Fruit fly (Drosophila melanogaster): Measurements from ENCODE around the gene Septin2.

Septin2 gene

dm6 chr3R:20549855-20550603 lies 38.1 kb downstream of the Septin2 start (continued):
- TF ChIP-seq nau (GFP tag; optimal IDR thresholded peaks at IDR 0.05) (peak; percentile 62), Hr3 (GFP tag; optimal IDR thresholded peaks at IDR 0.05) (peak; percentile 83), Antp (GFP tag; optimal IDR thresholded peaks at IDR 0.05) (peak; percentile 34), CG14710 (tag; optimal IDR thresholded peaks at IDR 0.05) (peak; percentile 83), Pdp1 (GFP tag; optimal IDR thresholded peaks at IDR 0.05) (peak in 1 of 2 experiments; percentile 63), gce (GFP tag; IDR thresholded peaks at IDR 0.05) (0 out of 3 replicates have a peak, but pooled peaks have one; percentile 20), vvl (GFP tag; IDR thresholded peaks at IDR 0.05) (peak; percentile 90), Opbp (GFP tag; IDR thresholded peaks at IDR 0.05; ENCODE audit: partially characterized antibody) (no peak), CG2116 (GFP tag; optimal IDR thresholded peaks at IDR 0.05) (peak; percentile 40), crp (GFP tag; optimal IDR thresholded peaks at IDR 0.05) (peak in 1 of 2 experiments; percentile 21), disco-r (GFP tag; optimal IDR thresholded peaks at IDR 0.05) (no peak), zf30C (GFP tag; optimal IDR thresholded peaks at IDR 0.05) (peak; percentile 97), CG6765 (GFP tag; optimal IDR thresholded peaks at IDR 0.05) (peak; percentile 80), fd3F (GFP tag; optimal IDR thresholded peaks at IDR 0.05) (peak; percentile 77), D19A (tag; optimal IDR thresholded peaks at IDR 0.05) (peak; percentile 84), CG9727 (GFP tag; optimal IDR thresholded peaks at IDR 0.05) (peak; percentile 86), ham (GFP tag; IDR thresholded peaks at IDR 0.05) (0 out of 2 replicates have a peak, but pooled peaks have one; percentile 8), lmd (GFP tag; IDR thresholded peaks at IDR 0.05) (peak; percentile 89), trh (GFP tag; optimal IDR thresholded peaks at IDR 0.05) (peak; percentile 25), ara (GFP tag; IDR thresholded peaks at IDR 0.05) (peak; percentile 84), wor (GFP tag; IDR thresholded peaks at IDR 0.05) (peak; percentile 77), Ets65A (GFP tag) (peak; percentile 95), Hey (tag; optimal IDR thresholded peaks at IDR 0.05) (peak; percentile 96), odd (GFP tag; optimal IDR thresholded peaks at IDR 0.05) (peak; percentile 81), CG18476 (GFP tag; optimal IDR thresholded peaks at IDR 0.05) (peak; percentile 61), CG17568 (GFP tag; optimal IDR thresholded peaks at IDR 0.05) (peak; percentile 74), exex (tag; optimal IDR thresholded peaks at IDR 0.05) (peak; percentile 84), usp (GFP tag; optimal IDR thresholded peaks at IDR 0.05) (no peak), Dad (GFP tag; optimal IDR thresholded peaks at IDR 0.05) (no peak), HLH4C (GFP tag; IDR thresholded peaks at IDR 0.05; ENCODE audit: partially characterized antibody) (no peak), peb (GFP tag; IDR thresholded peaks at IDR 0.05) (peak; percentile 73), Blimp-1 (GFP tag; optimal IDR thresholded peaks at IDR 0.05) (peak; percentile 93), CG3726 (GFP tag; IDR thresholded peaks at IDR 0.05) (peak; percentile 78; the same call in 2 of the 3 replicates), bbx (GFP tag; IDR thresholded peaks at IDR 0.05; ENCODE audit: partially characterized antibody) (no peak), CG4617 (GFP tag; optimal IDR thresholded peaks at IDR 0.05; ENCODE audit: borderline replicate concordance) (peak; percentile 45), hkb (optimal IDR thresholded peaks at IDR 0.05) (no peak), hkb (GFP tag; IDR thresholded peaks at IDR 0.05) (peak; percentile 85), row (GFP tag; IDR thresholded peaks at IDR 0.05) (peak; percentile 97), pita (GFP tag; optimal IDR thresholded peaks at IDR 0.05) (no peak), ERR (GFP tag; optimal IDR thresholded peaks at IDR 0.05) (no peak), dmrt11E (tag; optimal IDR thresholded peaks at IDR 0.05) (peak; percentile 85), CG13775 (GFP tag; optimal IDR thresholded peaks at IDR 0.05) (peak; percentile 81), eyg (GFP tag; optimal IDR thresholded peaks at IDR 0.05) (peak; percentile 4), luna (GFP tag; optimal IDR thresholded peaks at IDR 0.05) (no peak), jigr1 (GFP tag; IDR thresholded peaks at IDR 0.05) (peak; percentile 50; the same call in 1 of the 3 replicates), mld (GFP tag; IDR thresholded peaks at IDR 0.05; ENCODE audit: partially characterized antibody) (no peak), Lpt (GFP tag; optimal IDR thresholded peaks at IDR 0.05) (no peak), Sox102F (GFP tag; optimal IDR thresholded peaks at IDR 0.05) (peak; percentile 84), stwl (tag; optimal IDR thresholded peaks at IDR 0.05) (peak; percentile 4)
